Worm (Caenorhabditis elegans): ENCODE data around the gene eak-3.

DNA sequence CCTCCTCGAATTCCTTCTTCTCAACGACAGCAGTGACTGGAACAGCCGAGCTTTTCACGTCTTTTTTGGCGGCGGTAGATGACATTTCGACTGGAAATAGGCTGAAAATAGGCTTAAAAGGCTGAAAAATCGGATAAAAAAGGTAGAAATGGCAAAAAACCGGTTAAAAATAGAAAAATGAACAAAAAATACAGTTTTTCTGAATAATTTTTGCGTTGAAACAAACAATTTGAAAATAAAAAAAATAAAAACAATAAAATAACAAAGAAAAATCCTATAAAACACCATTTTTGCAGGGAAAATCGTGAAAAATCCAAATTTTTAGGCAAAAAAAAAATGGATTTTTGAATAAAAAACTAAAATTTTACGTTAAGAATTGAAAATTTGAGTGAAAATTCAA, 19.8 kb upstream of the eak-3 start, which contains the start of gene dss-1:
- TF ChIP-seq ceh-45 (GFP tag; IDR thresholded peaks at IDR 0.05) (no peak), dmd-4 (tag; optimal IDR thresholded peaks at IDR 0.05; ENCODE audit: borderline replicate concordance) (no peak), rnt-1 (tag; optimal IDR thresholded peaks at IDR 0.05) (no peak), unc-42 (tag; optimal IDR thresholded peaks at IDR 0.05) (no peak), pha-4 (tag; optimal IDR thresholded peaks at IDR 0.05) (no peak), tbx-2 (tag; optimal IDR thresholded peaks at IDR 0.05) (no peak), ceh-9 (tag; optimal IDR thresholded peaks at IDR 0.05) (no peak)

Measured in whole organism, late embryonic.